Worm (Caenorhabditis elegans) whole organism, L4 larva: Measurements from ENCODE around the gene nspb-11.

Experiments
- R02D3.7 ChIP-seq: fragments of 150-350 bp; sonication (generic microtip); optimal IDR thresholded peaks from 3 replicates; lab custom pipeline; 2014; ENCODE audit warnings: missing biosample characterization, missing genetic modification characterization
- Y48G9A.11 ChIP-seq: fragments of 200-800 bp; sonication (Bioruptor generic); IDR thresholded peaks from 2 replicates; pipeline ENCODE4 v1.3.6; 2022; ENCODE audit warnings: missing genetic modification reagents, missing genetic modification characterization, missing compliant biosample characterization
- Y5F2A.4 ChIP-seq: fragments of 200-800 bp; sonication (Bioruptor generic); optimal IDR thresholded peaks from 2 replicates; lab custom pipeline; 2018; ENCODE audit warnings: mild to moderate bottlenecking, missing genetic modification characterization, missing compliant biosample characterization
- ZK337.2 ChIP-seq: fragments of 200-800 bp; sonication (Bioruptor generic); IDR thresholded peaks from 2 replicates; pipeline ENCODE4 v1.3.6; 2022; ENCODE audit warnings: missing genetic modification reagents, missing genetic modification characterization, missing compliant biosample characterization
- aha-1 ChIP-seq: fragments of 150-350 bp; peaks from one replicate; lab custom pipeline; 2014; ENCODE audit warnings: missing biosample characterization, missing genetic modification characterization
- aly-2 ChIP-seq: sonication (generic microtip); optimal IDR thresholded peaks from 2 replicates; lab custom pipeline; 2018; ENCODE audit warnings: missing biosample characterization, missing genetic modification characterization
- ceh-28 ChIP-seq: fragments of 150-350 bp; optimal IDR thresholded peaks from 2 replicates; lab custom pipeline; 2014; ENCODE audit warnings: missing biosample characterization, missing genetic modification reagents, missing genetic modification characterization
- ceh-44 ChIP-seq: fragments of 200-800 bp; sonication (Bioruptor generic); IDR thresholded peaks from 2 replicates; pipeline ENCODE4 v1.3.6; 2022; ENCODE audit warnings: missing genetic modification reagents, missing genetic modification characterization, missing compliant biosample characterization
- ces-1 ChIP-seq: fragments of 150-350 bp; sonication (generic microtip); optimal IDR thresholded peaks from 4 replicates; lab custom pipeline; 2014; ENCODE audit warnings: missing biosample characterization, missing genetic modification reagents, missing genetic modification characterization
- cey-2 ChIP-seq: sonication (generic microtip); optimal IDR thresholded peaks from 3 replicates; lab custom pipeline; 2017; ENCODE audit warnings: missing genetic modification characterization, mild to moderate bottlenecking, missing compliant biosample characterization, antibody characterized with exemption, borderline replicate concordance; ENCODE audit not compliant: insufficient read depth
- daf-16 ChIP-seq, 3 experiments: sonication (generic microtip); optimal IDR thresholded peaks; 2 replicates each; lab custom pipeline; 2016 to 2017; ENCODE audit warnings: missing genetic modification characterization in 3 of 3, missing genetic modification reagents in 3 of 3, mild to moderate bottlenecking in 2 of 3, missing compliant biosample characterization in 2 of 3, missing biosample characterization in 1 of 3, moderate library complexity in 1 of 3
- daf-8 ChIP-seq: fragments of 200-800 bp; sonication (Bioruptor generic); IDR thresholded peaks from 2 replicates; pipeline ENCODE4 v1.3.6; 2022; ENCODE audit warnings: missing genetic modification characterization, missing compliant biosample characterization
- dmd-9 ChIP-seq: fragments of 200-800 bp; sonication (Bioruptor generic); IDR thresholded peaks from 2 replicates; pipeline ENCODE4 v1.3.6; 2022; ENCODE audit warnings: missing genetic modification reagents, missing genetic modification characterization, missing compliant biosample characterization
- dpl-1 ChIP-seq: fragments of 150-350 bp; optimal IDR thresholded peaks from 2 replicates; lab custom pipeline; 2014; ENCODE audit warnings: missing biosample characterization, missing genetic modification reagents, missing genetic modification characterization
- duxl-1 ChIP-seq: sonication (generic microtip); optimal IDR thresholded peaks from 2 replicates; lab custom pipeline; 2016; ENCODE audit warnings: mild to moderate bottlenecking, missing genetic modification characterization, moderate library complexity, missing compliant biosample characterization; ENCODE audit not compliant: poor library complexity
- dve-1 ChIP-seq: sonication (generic microtip); optimal IDR thresholded peaks from 2 replicates; lab custom pipeline; 2017; ENCODE audit warnings: antibody characterized with exemption, mild to moderate bottlenecking, missing genetic modification characterization, missing compliant biosample characterization; ENCODE audit not compliant: insufficient read depth
- fos-1 ChIP-seq: fragments of 150-350 bp; optimal IDR thresholded peaks from 2 replicates; lab custom pipeline; 2014; ENCODE audit warnings: missing biosample characterization, missing genetic modification characterization
- hif-1 ChIP-seq, 2 experiments: sonication (generic microtip); optimal IDR thresholded peaks; 2 replicates each; lab custom pipeline; 2016 to 2017; ENCODE audit warnings: missing compliant biosample characterization in 2 of 2, missing genetic modification characterization in 2 of 2, missing genetic modification reagents in 2 of 2, missing genotype in 2 of 2, mild to moderate bottlenecking in 1 of 2
- hmg-1.1 ChIP-seq: fragments of 200-800 bp; sonication (Bioruptor generic); IDR thresholded peaks from 2 replicates; pipeline ENCODE4 v1.3.6; 2022; ENCODE audit warnings: missing genetic modification reagents, missing genetic modification characterization, missing compliant biosample characterization
- lin-1 ChIP-seq: fragments of 200-800 bp; sonication (Bioruptor generic); IDR thresholded peaks from 2 replicates; pipeline ENCODE4 v1.3.6; 2022; ENCODE audit warnings: missing genetic modification reagents, missing genetic modification characterization, missing compliant biosample characterization
- lin-13 ChIP-seq: fragments of 150-350 bp; optimal IDR thresholded peaks from 2 replicates; lab custom pipeline; 2014; ENCODE audit warnings: missing biosample characterization, missing genetic modification reagents, missing genetic modification characterization
- lin-38 ChIP-seq: fragments of 200-800 bp; sonication (Bioruptor generic); IDR thresholded peaks from 2 replicates; pipeline ENCODE4 v1.3.6; 2022; ENCODE audit warnings: missing genetic modification reagents, missing genetic modification characterization, missing compliant biosample characterization
- lsy-2 ChIP-seq, 2 experiments: fragments of 150-350 bp in 1 of 2; sonication (generic microtip) in 1 of 2; optimal IDR thresholded peaks; 2 replicates each; lab custom pipeline; 2014 to 2017; ENCODE audit warnings: missing biosample characterization in 2 of 2, missing genetic modification characterization in 2 of 2
- madf-5 ChIP-seq, 2 experiments: fragments of 200-800 bp; sonication (Bioruptor generic); IDR thresholded peaks; 2 replicates each; pipeline ENCODE4 v1.3.6; 2022; ENCODE audit warnings: missing compliant biosample characterization in 2 of 2, missing genetic modification characterization in 2 of 2
- madf-9 ChIP-seq: fragments of 200-800 bp; sonication (Bioruptor generic); conservative IDR thresholded peaks from 2 replicates; pipeline ENCODE4 v1.3.6; 2022; ENCODE audit warnings: missing genetic modification reagents, missing genetic modification characterization, missing compliant biosample characterization
- mdt-29 ChIP-seq: fragments of 200-800 bp; sonication (Bioruptor generic); IDR thresholded peaks from 2 replicates; pipeline ENCODE4 v1.3.6; 2022; ENCODE audit warnings: missing genetic modification reagents, missing genetic modification characterization, missing compliant biosample characterization
- mes-2 ChIP-seq: sonication (generic microtip); optimal IDR thresholded peaks from 2 replicates; lab custom pipeline; 2016; ENCODE audit warnings: missing genotype, mild to moderate bottlenecking, missing genetic modification characterization, missing compliant biosample characterization; ENCODE audit not compliant: poor library complexity, severe bottlenecking
- mxl-2 ChIP-seq: fragments of 200-800 bp; sonication (Bioruptor generic); conservative IDR thresholded peaks from 2 replicates; pipeline ENCODE4 v1.3.6; 2022; ENCODE audit warnings: missing genetic modification reagents, missing genetic modification characterization, missing compliant biosample characterization
- nhr-11 ChIP-seq: fragments of 150-350 bp; optimal IDR thresholded peaks from 2 replicates; lab custom pipeline; 2014; ENCODE audit warnings: missing biosample characterization, missing genetic modification characterization
- nhr-111 ChIP-seq: fragments of 200-800 bp; sonication (Bioruptor generic); optimal IDR thresholded peaks from 2 replicates; lab custom pipeline; 2018; ENCODE audit warnings: mild to moderate bottlenecking, missing genetic modification characterization, missing compliant biosample characterization
- nhr-77 ChIP-seq: fragments of 150-350 bp; optimal IDR thresholded peaks from 2 replicates; lab custom pipeline; 2014; ENCODE audit warnings: missing biosample characterization, missing genetic modification characterization
- rbr-2 ChIP-seq: sonication (generic microtip); optimal IDR thresholded peaks from 2 replicates; lab custom pipeline; 2016; ENCODE audit warnings: missing genotype, missing genetic modification characterization, missing compliant biosample characterization
- set-16 ChIP-seq: fragments of 200-800 bp; sonication (Bioruptor generic); IDR thresholded peaks from 2 replicates; pipeline ENCODE4 v1.3.6; 2022; ENCODE audit warnings: missing genetic modification reagents, missing genetic modification characterization, missing compliant biosample characterization
- skn-1 ChIP-seq: fragments of 150-350 bp; optimal IDR thresholded peaks from 2 replicates; lab custom pipeline; 2014; ENCODE audit warnings: missing biosample characterization, missing genetic modification characterization
- spr-3 ChIP-seq: fragments of 200-800 bp; sonication (Bioruptor generic); optimal IDR thresholded peaks from 2 replicates; lab custom pipeline; 2018; ENCODE audit warnings: mild to moderate bottlenecking, missing genetic modification characterization, missing compliant biosample characterization
- tra-1 ChIP-seq: fragments of 200-800 bp; sonication (Bioruptor generic); IDR thresholded peaks from 2 replicates; pipeline ENCODE4 v1.3.6; 2022; ENCODE audit warnings: missing genetic modification reagents, missing genetic modification characterization, missing compliant biosample characterization
- unc-130 ChIP-seq: sonication (generic microtip); optimal IDR thresholded peaks from 2 replicates; lab custom pipeline; 2016; ENCODE audit warnings: missing genetic modification reagents, missing genetic modification characterization, missing compliant biosample characterization
- vab-7 ChIP-seq: fragments of 200-800 bp; sonication (Bioruptor generic); IDR thresholded peaks from 2 replicates; pipeline ENCODE4 v1.3.6; 2022; ENCODE audit warnings: missing genetic modification reagents, missing genetic modification characterization, missing compliant biosample characterization
- zfp-2 ChIP-seq: sonication (generic microtip); optimal IDR thresholded peaks from 2 replicates; lab custom pipeline; 2016; ENCODE audit warnings: mild to moderate bottlenecking, missing genetic modification characterization, missing compliant biosample characterization
- zip-11 ChIP-seq: fragments of 200-800 bp; sonication (Bioruptor generic); IDR thresholded peaks from 2 replicates; pipeline ENCODE4 v1.3.6; 2022; ENCODE audit warnings: missing genetic modification characterization, missing compliant biosample characterization

Gene nspb-11

ce11 chrII:12908779-12909178 is 1.6 kb downstream of the nspb-11 start, which contains the start of gene ddn-2:
ddn-2 (plus strand) TSS chrII:12909079.
- TF ChIP-seq madf-5 (GFP tag; IDR thresholded peaks at IDR 0.05; lab: Robert Waterston, UW) (no peak), nhr-77 (no peak), ces-1 (no peak), cey-2 (tag; lab: Kevin White, UChicago) (no peak), tra-1 (GFP tag; lab: Robert Waterston, UW) (no peak), madf-9 (no peak), lin-1 (GFP tag; lab: Robert Waterston, UW) (no peak), rbr-2 (tag; lab: Kevin White, UChicago) (no peak), skn-1 (no peak), mdt-29 (GFP tag; lab: Robert Waterston, UW) (no peak), zip-11 (no peak), daf-16 (GFP tag; optimal IDR thresholded peaks at IDR 0.05; lab: Kevin White, UChicago) (no peak), daf-16 (tag; optimal IDR thresholded peaks at IDR 0.05; lab: Kevin White, UChicago) (no peak), nhr-111 (no peak), nhr-11 (tag; lab: Kevin White, UChicago) (no peak), spr-3 (no peak)
- TF ChIP-seq, all 104 proteins: peak for 0

ce11 chrII:12914514-12915075 is 7.4 kb downstream of the nspb-11 start, which contains the start of gene F35C5.12:
F35C5.12 (minus strand) TSS chrII:12914564.
- TF ChIP-seq R02D3.7 (tag; lab: Kevin White, UChicago) (no peak), daf-8 (GFP tag; lab: Robert Waterston, UW) (no peak), ceh-44 (GFP tag; lab: Robert Waterston, UW) (0 out of 2 replicates have a peak, but pooled peaks have one; percentile 34), hif-1 (tag; optimal IDR thresholded peaks at IDR 0.05; lab: Kevin White, UChicago) (peak in 1 of 2 experiments; percentile 57), mes-2 (tag; lab: Kevin White, UChicago) (peak; percentile 96), dve-1 (tag; lab: Kevin White, UChicago) (peak; percentile 12), dpl-1 (GFP tag; lab: Kevin White, UChicago) (peak; percentile 93), dmd-9 (GFP tag; lab: Robert Waterston, UW) (0 out of 2 replicates have a peak, but pooled peaks have one; percentile 44), Y48G9A.11 (GFP tag; lab: Robert Waterston, UW) (peak; percentile 85), ceh-28 (no peak), unc-130 (GFP tag; lab: Kevin White, UChicago) (peak; percentile 36), mxl-2 (GFP tag; lab: Robert Waterston, UW) (no peak), ZK337.2 (GFP tag; lab: Robert Waterston, UW) (peak; percentile 50; the same call in 1 of the 2 replicates), aly-2 (no peak), duxl-1 (tag; lab: Kevin White, UChicago) (peak; percentile 10), hmg-1.1 (GFP tag; lab: Robert Waterston, UW) (no peak), aha-1 (tag; lab: Kevin White, UChicago) (peak; percentile 66)
- TF ChIP-seq, all 104 proteins: peak for 11

ce11 chrII:12918960-12919553 is 11.9 kb downstream of the nspb-11 start, which contains the start of the genes F58G1.2 and wago-4:
F58G1.2 (minus strand) TSS chrII:12919010.
wago-4 (plus strand) TSS chrII:12919551.
- TF ChIP-seq set-16 (GFP tag; lab: Robert Waterston, UW): no peak
- peak; percentile 51; the same call in 1 of the 2 replicates for TF ChIP-seq lin-38 (GFP tag; lab: Robert Waterston, UW)
- no peak for TF ChIP-seq Y5F2A.4 (GFP tag; lab: Kevin White, UChicago)
- TF ChIP-seq fos-1 (tag; lab: Kevin White, UChicago): no peak
- TF ChIP-seq R02D3.7 (tag; lab: Kevin White, UChicago): peak; percentile 60
- no peak for TF ChIP-seq lin-1 (GFP tag; lab: Robert Waterston, UW)
- peak; percentile 72 for TF ChIP-seq unc-130 (GFP tag; lab: Kevin White, UChicago)
- no peak for TF ChIP-seq zfp-2 (tag; lab: Kevin White, UChicago)
- peak; percentile 100 for TF ChIP-seq Y48G9A.11 (GFP tag; lab: Robert Waterston, UW)
- TF ChIP-seq vab-7 (GFP tag; lab: Robert Waterston, UW): no peak
- peak; percentile 56 for TF ChIP-seq mes-2 (tag; lab: Kevin White, UChicago)
- peak; percentile 34 for TF ChIP-seq lin-13
- peak in 1 of 2 experiments; percentile 87 for TF ChIP-seq lsy-2 (tag; optimal IDR thresholded peaks at IDR 0.05; lab: Kevin White, UChicago)
- TF ChIP-seq nhr-77: no peak
- TF ChIP-seq, all 104 proteins: peak for 7
